Worm (Caenorhabditis elegans) whole organism, young adult: ENCODE results near the gene F59B1.8.

ENCODE experiments used
- B0336.3 ChIP-seq: fragments of 200-800 bp; sonication (Bioruptor generic); IDR thresholded peaks from 2 replicates; pipeline ENCODE4 v1.3.6; 2022; ENCODE audit warnings: missing genetic modification characterization, missing compliant biosample characterization
- D2030.7 ChIP-seq: fragments of 200-800 bp; sonication (Bioruptor generic); IDR thresholded peaks from 2 replicates; pipeline ENCODE4 v1.3.6; 2022; ENCODE audit warnings: missing genetic modification reagents, missing genetic modification characterization, missing compliant biosample characterization
- F23B12.7 ChIP-seq: sonication (generic microtip); optimal IDR thresholded peaks from 2 replicates; lab custom pipeline; 2017; ENCODE audit warnings: missing genetic modification characterization, mild to moderate bottlenecking, missing compliant biosample characterization, antibody characterized with exemption, moderate library complexity; ENCODE audit not compliant: insufficient read depth
- F49E8.2 ChIP-seq: sonication (generic microtip); optimal IDR thresholded peaks from 3 replicates; lab custom pipeline; 2017; ENCODE audit warnings: missing genetic modification characterization, mild to moderate bottlenecking, missing compliant biosample characterization, antibody characterized with exemption, moderate library complexity; ENCODE audit not compliant: insufficient read depth
- T26A5.8 ChIP-seq: sonication (generic microtip); optimal IDR thresholded peaks from 2 replicates; lab custom pipeline; 2016; ENCODE audit warnings: missing genetic modification characterization, missing compliant biosample characterization
- Y53G8AR.9 ChIP-seq: fragments of 200-800 bp; sonication (Bioruptor generic); conservative IDR thresholded peaks from 2 replicates; pipeline ENCODE4 v1.3.6; 2022; ENCODE audit warnings: missing genetic modification reagents, missing genetic modification characterization, missing compliant biosample characterization
- Y56A3A.18 ChIP-seq: fragments of 200-800 bp; sonication (Bioruptor generic); IDR thresholded peaks from 2 replicates; pipeline ENCODE4 v1.3.6; 2022; ENCODE audit warnings: missing genetic modification reagents, missing genetic modification characterization, missing compliant biosample characterization
- Y79H2A.3 ChIP-seq: fragments of 200-800 bp; sonication (Bioruptor generic); conservative IDR thresholded peaks from 2 replicates; pipeline ENCODE4 v1.3.6; 2022; ENCODE audit warnings: missing genetic modification reagents, missing genetic modification characterization, missing compliant biosample characterization
- atf-7 ChIP-seq: sonication (generic microtip); optimal IDR thresholded peaks from 2 replicates; lab custom pipeline; 2017; ENCODE audit warnings: mild to moderate bottlenecking, missing genetic modification characterization, missing compliant biosample characterization
- attf-5 ChIP-seq: fragments of 200-800 bp; sonication (Bioruptor generic); optimal IDR thresholded peaks from 2 replicates; lab custom pipeline; 2018; ENCODE audit warnings: mild to moderate bottlenecking, missing genetic modification characterization, missing compliant biosample characterization
- bed-2 ChIP-seq: fragments of 200-800 bp; sonication (Bioruptor generic); IDR thresholded peaks from 2 replicates; pipeline ENCODE4 v1.3.6; 2022; ENCODE audit warnings: missing genetic modification reagents, missing genetic modification characterization, missing compliant biosample characterization
- cebp-1 ChIP-seq, 2 experiments: fragments of 200-800 bp in 1 of 2; sonication (Bioruptor generic) in 1 of 2; sonication (generic microtip) in 1 of 2; IDR thresholded peaks in 1 of 2; optimal IDR thresholded peaks in 1 of 2; 2 replicates each; pipeline versions ENCODE4 v1.3.6 to Lab custom; 2017 to 2022; ENCODE audit warnings: missing compliant biosample characterization in 2 of 2, missing genetic modification characterization in 2 of 2, mild to moderate bottlenecking in 1 of 2, missing genetic modification reagents in 1 of 2, moderate library complexity in 1 of 2
- ceh-79 ChIP-seq: sonication (generic microtip); optimal IDR thresholded peaks from 2 replicates; lab custom pipeline; 2017; ENCODE audit warnings: mild to moderate bottlenecking, missing genetic modification characterization, missing compliant biosample characterization
- chd-7 ChIP-seq: sonication (generic microtip); optimal IDR thresholded peaks from 2 replicates; lab custom pipeline; 2016; ENCODE audit warnings: mild to moderate bottlenecking, missing genetic modification characterization, moderate library complexity, missing compliant biosample characterization
- dox-1 ChIP-seq: fragments of 200-800 bp; sonication (Bioruptor generic); IDR thresholded peaks from 2 replicates; pipeline ENCODE4 v1.3.6; 2022; ENCODE audit warnings: missing genetic modification reagents, missing genetic modification characterization, missing compliant biosample characterization
- efl-1 ChIP-seq: fragments of 150-350 bp; optimal IDR thresholded peaks from 2 replicates; lab custom pipeline; 2014; ENCODE audit warnings: missing biosample characterization, missing genetic modification reagents, missing genetic modification characterization
- egl-18 ChIP-seq: fragments of 200-800 bp; sonication (Bioruptor generic); IDR thresholded peaks from 2 replicates; pipeline ENCODE4 v1.3.6; 2022; ENCODE audit warnings: missing genetic modification reagents, missing genetic modification characterization, missing compliant biosample characterization
- egl-44 ChIP-seq: fragments of 200-800 bp; sonication (Bioruptor generic); IDR thresholded peaks from 2 replicates; pipeline ENCODE4 v1.3.6; 2022; ENCODE audit warnings: missing genetic modification reagents, missing genetic modification characterization, missing compliant biosample characterization
- egrh-3 ChIP-seq: fragments of 200-800 bp; sonication (Bioruptor generic); IDR thresholded peaks from 2 replicates; pipeline ENCODE4 v1.3.6; 2022; ENCODE audit warnings: missing genetic modification reagents, missing genetic modification characterization, missing compliant biosample characterization
- fkh-3 ChIP-seq: sonication (generic microtip); optimal IDR thresholded peaks from 2 replicates; lab custom pipeline; 2016; ENCODE audit warnings: mild to moderate bottlenecking, missing genetic modification characterization, missing compliant biosample characterization
- gei-17 ChIP-seq: fragments of 200-800 bp; sonication (Bioruptor generic); optimal IDR thresholded peaks from 2 replicates; lab custom pipeline; 2018; ENCODE audit warnings: mild to moderate bottlenecking, missing genetic modification characterization, missing compliant biosample characterization
- hlh-12 ChIP-seq: sonication (generic microtip); optimal IDR thresholded peaks from 2 replicates; lab custom pipeline; 2016; ENCODE audit warnings: missing genetic modification characterization, missing compliant biosample characterization
- hsf-1 ChIP-seq: fragments of 200-800 bp; sonication (Bioruptor generic); IDR thresholded peaks from 2 replicates; pipeline ENCODE4 v1.3.6; 2022; ENCODE audit warnings: missing genetic modification reagents, missing genetic modification characterization, missing compliant biosample characterization
- let-526 ChIP-seq: fragments of 200-800 bp; sonication (Bioruptor generic); IDR thresholded peaks from 2 replicates; pipeline ENCODE4 v1.3.6; 2022; ENCODE audit warnings: missing genetic modification reagents, missing genetic modification characterization, missing compliant biosample characterization
- let-607 ChIP-seq, 2 experiments: fragments of 200-800 bp in 1 of 2; sonication (Bioruptor generic) in 1 of 2; sonication (generic microtip) in 1 of 2; optimal IDR thresholded peaks; 2 replicates each; lab custom pipeline; 2016 to 2018; ENCODE audit warnings: mild to moderate bottlenecking in 2 of 2, missing compliant biosample characterization in 2 of 2, missing genetic modification characterization in 2 of 2, moderate library complexity in 2 of 2, missing genotype in 1 of 2
- lin-26 ChIP-seq: fragments of 200-800 bp; sonication (Bioruptor generic); IDR thresholded peaks from 2 replicates; pipeline ENCODE4 v1.3.6; 2022; ENCODE audit warnings: missing genetic modification reagents, missing genetic modification characterization, missing compliant biosample characterization
- lin-54 ChIP-seq: fragments of 200-800 bp; sonication (Bioruptor generic); optimal IDR thresholded peaks from 2 replicates; lab custom pipeline; 2018; ENCODE audit warnings: mild to moderate bottlenecking, missing genetic modification characterization, missing compliant biosample characterization
- lir-1 ChIP-seq: fragments of 200-800 bp; sonication (Bioruptor generic); conservative IDR thresholded peaks from 2 replicates; pipeline ENCODE4 v1.3.6; 2022; ENCODE audit warnings: missing genetic modification reagents, missing genetic modification characterization, missing compliant biosample characterization
- madf-10 ChIP-seq: sonication (generic microtip); optimal IDR thresholded peaks from 2 replicates; lab custom pipeline; 2016; ENCODE audit warnings: mild to moderate bottlenecking, missing genetic modification characterization, missing compliant biosample characterization
- madf-3 ChIP-seq: fragments of 200-800 bp; sonication (Bioruptor generic); IDR thresholded peaks from 2 replicates; pipeline ENCODE4 v1.3.6; 2022; ENCODE audit warnings: missing genetic modification reagents, missing genetic modification characterization, missing compliant biosample characterization
- mes-4 ChIP-seq: sonication (generic microtip); optimal IDR thresholded peaks from 2 replicates; lab custom pipeline; 2016; ENCODE audit warnings: missing genotype, missing genetic modification characterization, missing compliant biosample characterization
- nfya-2 ChIP-seq: fragments of 200-800 bp; sonication (Bioruptor generic); IDR thresholded peaks from 2 replicates; pipeline ENCODE4 v1.3.6; 2022; ENCODE audit warnings: missing genetic modification reagents, missing genetic modification characterization, missing compliant biosample characterization
- nfyb-1 ChIP-seq: fragments of 200-800 bp; sonication (Bioruptor generic); IDR thresholded peaks from 2 replicates; pipeline ENCODE4 v1.3.6; 2022; ENCODE audit warnings: missing genetic modification reagents, missing genetic modification characterization, missing compliant biosample characterization
- nhr-80 ChIP-seq: sonication (generic microtip); optimal IDR thresholded peaks from 2 replicates; lab custom pipeline; 2016; ENCODE audit warnings: missing genetic modification characterization, missing compliant biosample characterization
- nhr-90 ChIP-seq: sonication (generic microtip); optimal IDR thresholded peaks from 2 replicates; lab custom pipeline; 2016; ENCODE audit warnings: missing genotype, mild to moderate bottlenecking, missing genetic modification characterization, missing compliant biosample characterization
- pbrm-1 ChIP-seq: fragments of 200-800 bp; sonication (Bioruptor generic); IDR thresholded peaks from 2 replicates; pipeline ENCODE4 v1.3.6; 2022; ENCODE audit warnings: missing genetic modification reagents, missing genetic modification characterization, missing compliant biosample characterization
- pha-4 ChIP-seq: fragments of 150-350 bp; sonication (generic microtip); optimal IDR thresholded peaks from 2 replicates; lab custom pipeline; 2014; ENCODE audit warnings: missing biosample characterization, missing genetic modification reagents, missing genetic modification characterization
- rcor-1 ChIP-seq: fragments of 200-800 bp; sonication (Bioruptor generic); IDR thresholded peaks from 2 replicates; pipeline ENCODE4 v1.3.6; 2022; ENCODE audit warnings: missing genetic modification reagents, missing genetic modification characterization, missing compliant biosample characterization
- snpc-4 ChIP-seq, 5 experiments: fragments of 150-350 bp in 1 of 5; sonication (generic microtip) in 4 of 5; optimal IDR thresholded peaks; 2 replicates each; lab custom pipeline; 2014 to 2018; ENCODE audit warnings: missing genetic modification characterization in 5 of 5, missing biosample characterization in 3 of 5, antibody characterized with exemption in 2 of 5, mild to moderate bottlenecking in 2 of 5, missing compliant biosample characterization in 2 of 5, missing genotype in 2 of 5, moderate library complexity in 2 of 5, missing genetic modification reagents in 1 of 5
- sptf-2 ChIP-seq: fragments of 200-800 bp; sonication (Bioruptor generic); optimal IDR thresholded peaks from 2 replicates; lab custom pipeline; 2018; ENCODE audit warnings: mild to moderate bottlenecking, missing genetic modification characterization, missing compliant biosample characterization
- tbp1 ChIP-seq: fragments of 200-800 bp; sonication (Bioruptor generic); optimal IDR thresholded peaks from 2 replicates; lab custom pipeline; 2018; ENCODE audit warnings: mild to moderate bottlenecking, missing genetic modification characterization, missing compliant biosample characterization
- unc-62 ChIP-seq: fragments of 150-350 bp; optimal IDR thresholded peaks from 2 replicates; lab custom pipeline; 2014; ENCODE audit warnings: missing biosample characterization, missing genetic modification reagents, missing genetic modification characterization
- zfh-2 ChIP-seq: fragments of 200-800 bp; sonication (Bioruptor generic); conservative IDR thresholded peaks from 2 replicates; pipeline ENCODE4 v1.3.6; 2022; ENCODE audit warnings: missing genetic modification reagents, missing genetic modification characterization, missing compliant biosample characterization
- ztf-22 ChIP-seq: fragments of 200-800 bp; sonication (Bioruptor generic); optimal IDR thresholded peaks from 2 replicates; lab custom pipeline; 2018; ENCODE audit warnings: mild to moderate bottlenecking, missing genetic modification characterization, moderate library complexity, missing compliant biosample characterization
- ztf-26 ChIP-seq: sonication (generic microtip); optimal IDR thresholded peaks from 2 replicates; lab custom pipeline; 2017; ENCODE audit warnings: missing genetic modification characterization, missing compliant biosample characterization
- ztf-6 ChIP-seq: fragments of 200-800 bp; sonication (Bioruptor generic); IDR thresholded peaks from 2 replicates; pipeline ENCODE4 v1.3.6; 2022; ENCODE audit warnings: missing genetic modification reagents, missing genetic modification characterization, missing compliant biosample characterization

Gene F59B1.8

ce11 chrV:3644193-3644693, at the start of gene F59B1.8:
Gene F59B1.8 (minus strand): TSS chrV:3644243.
- TF ChIP-seq let-607 (tag; optimal IDR thresholded peaks at IDR 0.05; lab: Kevin White, UChicago) (peak in 1 of 2 experiments; percentile 23), fkh-3 (tag; lab: Kevin White, UChicago) (no peak), nfya-2 (GFP tag; lab: Robert Waterston, UW) (no peak), attf-5 (GFP tag; lab: Kevin White, UChicago) (peak; percentile 14), Y56A3A.18 (no peak), madf-10 (tag; lab: Kevin White, UChicago) (peak; percentile 60), T26A5.8 (tag; lab: Kevin White, UChicago) (no peak), dox-1 (GFP tag; lab: Robert Waterston, UW) (peak; percentile 49; the same call in 1 of the 2 replicates), gei-17 (GFP tag; lab: Kevin White, UChicago) (peak; percentile 1), D2030.7 (GFP tag; lab: Robert Waterston, UW) (no peak), tbp1 (peak; percentile 56), lir-1 (no peak), F23B12.7 (no peak), cebp-1 (GFP tag; IDR thresholded peaks at IDR 0.05; lab: Robert Waterston, UW) (peak; percentile 47; the same call in 1 of the 2 replicates), cebp-1 (tag; optimal IDR thresholded peaks at IDR 0.05; lab: Kevin White, UChicago) (peak; percentile 74), Y79H2A.3 (GFP tag; lab: Robert Waterston, UW) (no peak), snpc-4 (GFP tag; optimal IDR thresholded peaks at IDR 0.05; lab: Kevin White, UChicago) (no peak), snpc-4 (tag; optimal IDR thresholded peaks at IDR 0.05; lab: Kevin White, UChicago) (peak in 1 of 4 experiments; percentile 59), let-526 (GFP tag; lab: Robert Waterston, UW) (0 out of 2 replicates have a peak, but pooled peaks have one; percentile 9), bed-2 (GFP tag; lab: Robert Waterston, UW) (no peak), Y53G8AR.9 (no peak), lin-54 (GFP tag; lab: Kevin White, UChicago) (peak; percentile 14), unc-62 (peak; percentile 92), nhr-90 (peak; percentile 23), atf-7 (tag; lab: Kevin White, UChicago) (peak; percentile 99), ztf-22 (GFP tag; lab: Kevin White, UChicago) (peak; percentile 45), nfyb-1 (GFP tag; lab: Robert Waterston, UW) (0 out of 2 replicates have a peak, but pooled peaks have one; percentile 14), B0336.3 (0 out of 2 replicates have a peak, but pooled peaks have one; percentile 20), rcor-1 (GFP tag; lab: Robert Waterston, UW) (no peak), madf-3 (no peak), egl-44 (no peak), egl-18 (GFP tag; lab: Robert Waterston, UW) (no peak), nhr-80 (tag; lab: Kevin White, UChicago) (peak; percentile 83), sptf-2 (no peak), efl-1 (peak; percentile 8)

ce11 chrV:3693657-3694056, 49.6 kb upstream of the F59B1.8 start:
- TF ChIP-seq pbrm-1 (GFP tag; lab: Robert Waterston, UW), result no peak
- TF ChIP-seq pha-4, result no peak
- TF ChIP-seq let-526 (GFP tag; lab: Robert Waterston, UW), result no peak
- TF ChIP-seq ztf-6 (GFP tag; lab: Robert Waterston, UW), result no peak
- TF ChIP-seq zfh-2 (GFP tag; lab: Robert Waterston, UW), result no peak
- TF ChIP-seq chd-7 (tag; lab: Kevin White, UChicago), result no peak
- no peak for TF ChIP-seq B0336.3
- TF ChIP-seq hlh-12 (tag; lab: Kevin White, UChicago), result no peak
- no peak for TF ChIP-seq lin-26 (GFP tag; lab: Robert Waterston, UW)
- no peak for TF ChIP-seq F49E8.2 (tag; lab: Kevin White, UChicago)
- no peak for TF ChIP-seq Y79H2A.3 (GFP tag; lab: Robert Waterston, UW)
- no peak for TF ChIP-seq hsf-1 (GFP tag; lab: Robert Waterston, UW)
- TF ChIP-seq ceh-79 (tag; lab: Kevin White, UChicago), result no peak
- no peak for TF ChIP-seq mes-4
- TF ChIP-seq egrh-3 (GFP tag; lab: Robert Waterston, UW), result no peak
- no peak for TF ChIP-seq ztf-26 (tag; lab: Kevin White, UChicago)
